Worm (Caenorhabditis elegans): ENCODE measurements around the gene Y17G7B.12.

The Y17G7B.12 gene

DNA sequence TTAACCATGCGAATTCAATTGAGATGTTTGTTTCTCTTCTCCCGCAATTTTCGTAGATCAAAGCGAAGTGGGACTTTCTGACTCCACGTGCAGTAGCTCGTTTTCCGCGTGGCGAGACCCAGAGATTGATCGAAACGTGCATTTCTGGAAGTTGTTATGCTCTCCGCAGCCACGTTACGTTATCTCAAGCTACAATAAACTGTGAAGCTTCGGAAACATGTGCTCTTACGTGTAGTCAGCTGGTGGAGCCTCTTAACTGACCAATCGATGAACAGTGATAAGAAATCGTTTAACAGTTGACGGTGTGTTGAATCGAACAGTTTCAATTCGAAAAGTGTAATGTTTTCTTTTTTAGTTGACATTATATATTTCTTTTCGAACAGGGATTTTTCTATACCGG lies 28.5 kb downstream of the Y17G7B.12 start:
- TF ChIP-seq elt-2 (tag; optimal IDR thresholded peaks at IDR 0.05) (peak; percentile 59), pqm-1 (tag; optimal IDR thresholded peaks at IDR 0.05) (no peak), C34B4.2 (tag; optimal IDR thresholded peaks at IDR 0.05) (no peak), mdl-1 (tag; optimal IDR thresholded peaks at IDR 0.05) (peak in 1 of 2 experiments; percentile 3), efl-1 (optimal IDR thresholded peaks at IDR 0.05) (no peak), efl-1 (GFP tag; optimal IDR thresholded peaks at IDR 0.05 in 1 of 2) (peak in 1 of 2 experiments; percentile 60)

DNA sequence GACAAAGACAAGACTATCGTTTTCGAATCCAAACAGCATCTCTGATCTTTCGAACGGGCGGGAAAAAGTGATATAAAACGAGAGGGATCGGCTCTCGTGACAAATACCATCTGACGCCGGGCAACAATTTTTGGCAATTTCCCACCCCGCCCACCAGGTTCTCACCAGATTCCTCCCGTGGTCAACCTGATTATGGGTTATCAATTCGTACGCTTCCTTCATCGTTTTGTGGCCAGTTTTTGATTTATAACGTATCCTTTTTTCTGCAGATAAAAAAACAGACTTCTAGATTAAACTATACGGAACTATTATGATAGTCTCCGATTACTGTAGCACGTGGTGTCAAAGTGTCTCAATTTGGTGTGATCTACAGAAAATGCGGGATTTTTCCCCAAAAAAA lies 29.3 kb downstream of the Y17G7B.12 start:
- no peak for TF ChIP-seq grh-1 (GFP tag; IDR thresholded peaks at IDR 0.05)
- peak; percentile 46 for TF ChIP-seq nhr-71 (tag; optimal IDR thresholded peaks at IDR 0.05)
- peak; percentile 38 for TF ChIP-seq nhr-20 (tag; optimal IDR thresholded peaks at IDR 0.05)
- TF ChIP-seq Y116A8C.19 (tag; optimal IDR thresholded peaks at IDR 0.05; ENCODE audit: borderline replicate concordance): no peak
- peak in 1 of 2 experiments; percentile 58 for TF ChIP-seq lin-35 (GFP tag; optimal IDR thresholded peaks at IDR 0.05)
- no peak for TF ChIP-seq efl-1 (optimal IDR thresholded peaks at IDR 0.05)
- TF ChIP-seq efl-1 (GFP tag; optimal IDR thresholded peaks at IDR 0.05 in 1 of 2): peak in 1 of 2 experiments; percentile 89
- TF ChIP-seq nhr-90 (tag; optimal IDR thresholded peaks at IDR 0.05; ENCODE audit: poor library complexity): peak; percentile 6
- TF ChIP-seq snu-23 (GFP tag; optimal IDR thresholded peaks at IDR 0.05): peak; percentile 3
- TF ChIP-seq nhr-85 (tag): peak; percentile 75
- peak in 1 of 2 experiments; percentile 42 for TF ChIP-seq mdl-1 (tag; optimal IDR thresholded peaks at IDR 0.05)
- TF ChIP-seq elt-3 (tag; optimal IDR thresholded peaks at IDR 0.05): peak in 1 of 6 experiments; percentile 40
- no peak for TF ChIP-seq swsn-7 (tag; optimal IDR thresholded peaks at IDR 0.05)
- TF ChIP-seq blmp-1 (tag; optimal IDR thresholded peaks at IDR 0.05): peak; percentile 44
- TF ChIP-seq unc-130 (tag; optimal IDR thresholded peaks at IDR 0.05): peak; percentile 31

DNA sequence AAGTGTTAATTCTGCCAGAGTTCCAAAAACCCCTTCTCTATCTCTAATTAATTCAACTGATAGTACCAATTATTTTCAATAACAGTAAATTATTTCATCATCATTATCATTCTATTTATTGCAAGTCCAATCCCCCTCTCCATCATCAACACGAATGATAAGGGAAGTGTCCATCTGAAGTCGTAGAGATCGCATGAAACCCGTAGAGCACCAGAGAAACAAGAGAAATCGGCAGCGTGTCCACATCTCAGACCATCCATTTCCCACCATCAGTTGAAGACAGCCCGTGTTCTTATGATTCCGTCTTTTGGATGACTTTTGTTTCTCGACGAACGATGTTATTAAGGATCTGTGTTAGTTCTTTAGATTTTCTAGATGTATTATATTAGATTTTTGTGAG lies 29.8 kb downstream of the Y17G7B.12 start:
- peak; percentile 16 for TF ChIP-seq unc-130 (tag; optimal IDR thresholded peaks at IDR 0.05)
- TF ChIP-seq alr-1 (tag; optimal IDR thresholded peaks at IDR 0.05; ENCODE audit: borderline replicate concordance): no peak
- TF ChIP-seq vab-15 (tag; optimal IDR thresholded peaks at IDR 0.05): peak; percentile 68
- TF ChIP-seq mep-1 (tag; optimal IDR thresholded peaks at IDR 0.05): peak; percentile 17
- peak; percentile 26 for TF ChIP-seq snu-23 (GFP tag; optimal IDR thresholded peaks at IDR 0.05)
- TF ChIP-seq nhr-71 (tag; optimal IDR thresholded peaks at IDR 0.05): peak; percentile 27
- no peak for TF ChIP-seq hlh-4 (tag; optimal IDR thresholded peaks at IDR 0.05)
- TF ChIP-seq lin-35 (GFP tag; optimal IDR thresholded peaks at IDR 0.05): peak in 1 of 2 experiments; percentile 38
- TF ChIP-seq elt-3 (tag; optimal IDR thresholded peaks at IDR 0.05): peak in 4 of 6 experiments; percentile 76 to 95 (median 88)
- TF ChIP-seq mdl-1 (tag; optimal IDR thresholded peaks at IDR 0.05): peak in 1 of 2 experiments; percentile 83
- TF ChIP-seq lsy-2 (tag; optimal IDR thresholded peaks at IDR 0.05): peak in 1 of 2 experiments; percentile 31
- TF ChIP-seq xbp-1 (tag; optimal IDR thresholded peaks at IDR 0.05): no peak
- TF ChIP-seq dsc-1 (tag; optimal IDR thresholded peaks at IDR 0.05): no peak
- TF ChIP-seq nhr-85 (tag): peak; percentile 81
- TF ChIP-seq blmp-1 (tag; optimal IDR thresholded peaks at IDR 0.05): peak; percentile 58
- no peak for TF ChIP-seq nhr-28 (tag; optimal IDR thresholded peaks at IDR 0.05)
- TF ChIP-seq nhr-20 (tag; optimal IDR thresholded peaks at IDR 0.05): peak; percentile 28
- no peak for TF ChIP-seq Y116A8C.19 (tag; optimal IDR thresholded peaks at IDR 0.05; ENCODE audit: borderline replicate concordance)
- no peak for TF ChIP-seq lin-13 (GFP tag; optimal IDR thresholded peaks at IDR 0.05)
- TF ChIP-seq fkh-4 (tag; optimal IDR thresholded peaks at IDR 0.05; ENCODE audit: borderline replicate concordance): no peak
- TF ChIP-seq lin-14 (GFP tag; optimal IDR thresholded peaks at IDR 0.05): peak; percentile 67
- no peak for TF ChIP-seq pag-3 (tag; optimal IDR thresholded peaks at IDR 0.05; ENCODE audit: borderline replicate concordance, insufficient read depth)
- no peak for TF ChIP-seq pqm-1 (tag; optimal IDR thresholded peaks at IDR 0.05)
- no peak for TF ChIP-seq sox-4 (tag; optimal IDR thresholded peaks at IDR 0.05)

DNA sequence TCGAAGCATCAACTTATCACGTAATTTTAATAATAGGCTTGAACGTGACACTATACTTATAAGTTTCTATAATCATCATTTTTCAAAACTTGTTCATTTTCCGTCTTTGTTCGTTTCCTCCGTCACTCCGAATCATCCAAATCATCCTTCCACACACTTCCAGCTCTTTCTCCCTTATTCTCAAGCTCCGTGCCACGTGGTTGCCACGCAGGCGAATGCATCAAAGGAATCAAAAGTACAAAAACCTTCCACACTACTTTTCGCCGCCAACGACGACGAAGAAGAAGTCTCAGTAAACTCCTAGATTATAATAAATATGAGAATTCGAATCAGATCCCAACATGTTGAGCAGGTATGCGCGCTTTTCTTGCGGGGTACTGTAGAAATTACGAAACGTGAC lies 30.5 kb downstream of the Y17G7B.12 start:
- no peak for TF ChIP-seq egl-27 (tag; optimal IDR thresholded peaks at IDR 0.05)
- TF ChIP-seq swsn-7 (tag; optimal IDR thresholded peaks at IDR 0.05): no peak
- TF ChIP-seq nhr-85 (tag): peak; percentile 65
- TF ChIP-seq hpl-2 (GFP tag; optimal IDR thresholded peaks at IDR 0.05): peak; percentile 24
- no peak for TF ChIP-seq unc-130 (tag; optimal IDR thresholded peaks at IDR 0.05)

Data from whole organism, L1 larva.